Worm (Caenorhabditis elegans) whole organism, mixed stage, embryonic: ENCODE results near the gene mtch-1.

ENCODE experiments used
- M03D4.4 ChIP-seq: sonication (generic microtip); optimal IDR thresholded peaks from 2 replicates; lab custom pipeline; 2017; ENCODE audit warnings: mild to moderate bottlenecking, missing genetic modification characterization, missing compliant biosample characterization
- ham-2 ChIP-seq: fragments of 200-800 bp; sonication (Bioruptor generic); optimal IDR thresholded peaks from 2 replicates; lab custom pipeline; 2018; ENCODE audit warnings: mild to moderate bottlenecking, missing genetic modification characterization, missing compliant biosample characterization
- lin-32 ChIP-seq: fragments of 200-800 bp; sonication (Bioruptor generic); optimal IDR thresholded peaks from 2 replicates; lab custom pipeline; 2018; ENCODE audit warnings: mild to moderate bottlenecking, missing genetic modification characterization, missing compliant biosample characterization
- mls-2 ChIP-seq: sonication (generic microtip); optimal IDR thresholded peaks from 2 replicates; lab custom pipeline; 2016; ENCODE audit warnings: mild to moderate bottlenecking, missing genetic modification characterization, moderate library complexity, missing compliant biosample characterization
- nhr-12 ChIP-seq: fragments of 150-350 bp; optimal IDR thresholded peaks from 2 replicates; lab custom pipeline; 2014; ENCODE audit warnings: missing biosample characterization, missing genetic modification characterization
- nhr-237 ChIP-seq: fragments of 150-350 bp; optimal IDR thresholded peaks from 2 replicates; lab custom pipeline; 2014; ENCODE audit warnings: missing biosample characterization, missing genetic modification characterization
- nhr-76 ChIP-seq: sonication (generic microtip); optimal IDR thresholded peaks from 2 replicates; lab custom pipeline; 2017; ENCODE audit warnings: missing biosample characterization, missing genetic modification characterization
- snpc-4 ChIP-seq: fragments of 150-350 bp; optimal IDR thresholded peaks from 2 replicates; lab custom pipeline; 2014; ENCODE audit warnings: missing biosample characterization, missing genetic modification characterization
- unc-39 ChIP-seq: fragments of 150-350 bp; optimal IDR thresholded peaks from 2 replicates; lab custom pipeline; 2014; ENCODE audit warnings: missing biosample characterization, missing genetic modification characterization
- zip-8 ChIP-seq: fragments of 150-350 bp; optimal IDR thresholded peaks from 2 replicates; lab custom pipeline; 2014; ENCODE audit warnings: missing biosample characterization, missing genetic modification characterization
- ztf-11 ChIP-seq: fragments of 150-350 bp; optimal IDR thresholded peaks from 2 replicates; lab custom pipeline; 2014; ENCODE audit warnings: missing biosample characterization, missing genetic modification characterization

DNA sequence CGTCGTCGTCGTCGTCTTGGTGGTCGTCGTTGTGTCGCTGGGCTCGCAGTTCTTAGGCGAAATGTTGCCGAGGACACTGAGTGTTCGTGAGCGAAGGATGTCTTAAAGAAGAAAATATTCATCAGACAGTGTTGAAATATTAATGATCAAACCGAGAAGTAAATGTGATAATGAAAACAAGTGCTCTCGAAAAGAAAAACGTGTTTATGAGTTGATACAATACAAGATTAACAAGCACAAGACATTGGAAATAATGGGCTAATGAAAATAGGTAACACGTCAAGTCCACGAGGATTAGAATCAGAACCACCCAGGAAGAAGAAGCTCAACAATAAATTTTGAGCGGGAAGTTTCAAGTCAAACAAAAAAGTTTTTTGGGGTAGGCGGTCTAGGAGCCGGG is 38.0 kb upstream of the mtch-1 start, which contains the start of gene K02A2.5:
- TF ChIP-seq lin-32 (GFP tag; lab: Kevin White, UChicago) (no peak), zip-8 (tag; lab: Kevin White, UChicago) (no peak), ztf-11 (tag; lab: Kevin White, UChicago) (no peak), nhr-12 (tag; lab: Kevin White, UChicago) (no peak), nhr-76 (tag; lab: Kevin White, UChicago) (no peak), unc-39 (tag; lab: Kevin White, UChicago) (no peak), snpc-4 (tag; lab: Kevin White, UChicago) (no peak), ham-2 (GFP tag; lab: Kevin White, UChicago) (no peak), mls-2 (tag; lab: Kevin White, UChicago) (no peak), M03D4.4 (no peak), nhr-237 (tag; lab: Kevin White, UChicago) (no peak)
